Worm (Caenorhabditis elegans) whole organism, late embryonic: ENCODE results near the gene frpr-4.

Source experiments
- ama-1 ChIP-seq: fragments of 150-350 bp; optimal IDR thresholded peaks from 2 replicates; lab custom pipeline; 2014
- elt-2 ChIP-seq: sonication (generic microtip); optimal IDR thresholded peaks from 2 replicates; lab custom pipeline; 2016; ENCODE audit warnings: missing genetic modification reagents, missing genetic modification characterization, missing compliant biosample characterization
- pha-2 ChIP-seq: sonication (generic microtip); optimal IDR thresholded peaks from 2 replicates; lab custom pipeline; 2017; ENCODE audit warnings: mild to moderate bottlenecking, missing genetic modification characterization, missing compliant biosample characterization
- pha-4 ChIP-seq: fragments of 150-350 bp; optimal IDR thresholded peaks from 2 replicates; lab custom pipeline; 2018; ENCODE audit warnings: missing biosample characterization, missing genetic modification reagents, missing genetic modification characterization
- pros-1 ChIP-seq: fragments of 150-350 bp; optimal IDR thresholded peaks from 2 replicates; lab custom pipeline; 2014; ENCODE audit warnings: missing biosample characterization, missing genetic modification reagents, missing genetic modification characterization

- TF ChIP-seq pha-2 (tag; lab: Kevin White, UChicago) (no peak), pha-4 (tag; lab: Kevin White, UChicago) (no peak), pros-1 (tag; lab: Kevin White, UChicago) (no peak), ama-1 (lab: Kevin White, UChicago) (no peak), elt-2 (tag; lab: Kevin White, UChicago) (no peak)
These were observed 19.6 kb downstream of the frpr-4 start, which contains the start of gene pho-1 for ce11 chrII:5235758-5236157.
